In genomic region chr2L:2872968-2873728, dm6 we compare ENCODE assay signal across 1 fruit fly cellular context.
A peak's percentile ranks its signal among the peaks of the same experiment; 100 is the strongest.
TF ChIP-seq lines count a peak whose summit lies in the region.

No protein-coding gene starts in this region.

TF ChIP-seq in whole organism, embryonic, 481 proteins besides CTCF, POLR2A, EP300 and RAD21 (continued from another document and continues in another):
- TF ChIP-seq MESR4 (GFP tag; optimal IDR thresholded peaks at IDR 0.05; lab: Kevin White, UChicago): no peak
- TF ChIP-seq Trl (optimal IDR thresholded peaks at IDR 0.05; lab: Kevin White, UChicago): no peak
- TF ChIP-seq Trl (GFP tag; optimal IDR thresholded peaks at IDR 0.05; lab: Kevin White, UChicago): no peak
- no peak for TF ChIP-seq jing (GFP tag; optimal IDR thresholded peaks at IDR 0.05; lab: Kevin White, UChicago)
- TF ChIP-seq CG11085 (GFP tag; IDR thresholded peaks at IDR 0.05; lab: Robert Waterston, UW): no peak
- no peak for TF ChIP-seq scrt (GFP tag; optimal IDR thresholded peaks at IDR 0.05; lab: Kevin White, UChicago)
- no peak for TF ChIP-seq sqz (GFP tag; optimal IDR thresholded peaks at IDR 0.05; lab: Kevin White, UChicago)
- TF ChIP-seq CG9876 (GFP tag; optimal IDR thresholded peaks at IDR 0.05; lab: Kevin White, UChicago): no peak
- no peak for TF ChIP-seq salm (tag; optimal IDR thresholded peaks at IDR 0.05; lab: Kevin White, UChicago)
- TF ChIP-seq D19A (tag; optimal IDR thresholded peaks at IDR 0.05; lab: Kevin White, UChicago): peak; percentile 1
- no peak for TF ChIP-seq CG7928 (GFP tag; optimal IDR thresholded peaks at IDR 0.05; lab: Kevin White, UChicago)
- TF ChIP-seq ssp (GFP tag; IDR thresholded peaks at IDR 0.05; lab: Robert Waterston, UW): no peak
- TF ChIP-seq CG6254 (GFP tag; optimal IDR thresholded peaks at IDR 0.05; lab: Kevin White, UChicago): no peak
- no peak for TF ChIP-seq CG18764 (GFP tag; optimal IDR thresholded peaks at IDR 0.05; lab: Kevin White, UChicago)
- TF ChIP-seq CG7556 (GFP tag; optimal IDR thresholded peaks at IDR 0.05; lab: Kevin White, UChicago): peak; percentile 20
- TF ChIP-seq Lhr (GFP tag; optimal IDR thresholded peaks at IDR 0.05; lab: Kevin White, UChicago): no peak
- peak; percentile 27; the same call in 1 of the 2 replicates for TF ChIP-seq CG3847 (GFP tag; IDR thresholded peaks at IDR 0.05; lab: Robert Waterston, UW)
- TF ChIP-seq toy (GFP tag; IDR thresholded peaks at IDR 0.05; lab: Robert Waterston, UW): peak; percentile 47; the same call in 1 of the 2 replicates
- no peak for TF ChIP-seq cad (GFP tag; optimal IDR thresholded peaks at IDR 0.05; lab: Kevin White, UChicago)
- TF ChIP-seq shn (GFP tag; optimal IDR thresholded peaks at IDR 0.05; lab: Kevin White, UChicago): no peak
- TF ChIP-seq mam (GFP tag; optimal IDR thresholded peaks at IDR 0.05; lab: Kevin White, UChicago): peak; percentile 50
- no peak for TF ChIP-seq wek (GFP tag; optimal IDR thresholded peaks at IDR 0.05; lab: Kevin White, UChicago)
- no peak for TF ChIP-seq onecut (GFP tag; IDR thresholded peaks at IDR 0.05; lab: Robert Waterston, UW)
- TF ChIP-seq dmrt11E (tag; optimal IDR thresholded peaks at IDR 0.05; lab: Kevin White, UChicago): no peak
- TF ChIP-seq CG7839 (tag; optimal IDR thresholded peaks at IDR 0.05; lab: Kevin White, UChicago): peak; percentile 29
- no peak for TF ChIP-seq HmgD (GFP tag; optimal IDR thresholded peaks at IDR 0.05; lab: Kevin White, UChicago)
- TF ChIP-seq sc (optimal IDR thresholded peaks at IDR 0.05; lab: Kevin White, UChicago): no peak
- no peak for TF ChIP-seq sc (GFP tag; optimal IDR thresholded peaks at IDR 0.05; lab: Kevin White, UChicago)
- TF ChIP-seq CG42726 (GFP tag; IDR thresholded peaks at IDR 0.05; lab: Robert Waterston, UW; ENCODE audit: partially characterized antibody): no peak
- no peak for TF ChIP-seq tx (GFP tag; optimal IDR thresholded peaks at IDR 0.05; lab: Kevin White, UChicago)
- TF ChIP-seq yki (optimal IDR thresholded peaks at IDR 0.05; lab: Kevin White, UChicago): no peak
- no peak for TF ChIP-seq gcm (GFP tag; optimal IDR thresholded peaks at IDR 0.05; lab: Kevin White, UChicago)
- TF ChIP-seq Gug (GFP tag; IDR thresholded peaks at IDR 0.05; lab: Robert Waterston, UW): peak; percentile 9; the same call in 1 of the 4 replicates
- no peak for TF ChIP-seq vnd (GFP tag; IDR thresholded peaks at IDR 0.05; lab: Robert Waterston, UW; ENCODE audit: partially characterized antibody)
- TF ChIP-seq zf30C (GFP tag; optimal IDR thresholded peaks at IDR 0.05; lab: Kevin White, UChicago): peak; percentile 79
- peak; percentile 12 for TF ChIP-seq pum (GFP tag; optimal IDR thresholded peaks at IDR 0.05; lab: Kevin White, UChicago)
- peak; percentile 21 for TF ChIP-seq CG4328 (GFP tag; optimal IDR thresholded peaks at IDR 0.05; lab: Kevin White, UChicago)
- no peak for TF ChIP-seq Sry-β (GFP tag; optimal IDR thresholded peaks at IDR 0.05; lab: Kevin White, UChicago)
- no peak for TF ChIP-seq CG15696 (tag; optimal IDR thresholded peaks at IDR 0.05; lab: Kevin White, UChicago)
- peak; percentile 1 for TF ChIP-seq CG18262 (tag; optimal IDR thresholded peaks at IDR 0.05; lab: Kevin White, UChicago)
- TF ChIP-seq gsb-n (tag; optimal IDR thresholded peaks at IDR 0.05; lab: Kevin White, UChicago): no peak
- TF ChIP-seq NC2α (GFP tag; optimal IDR thresholded peaks at IDR 0.05; lab: Kevin White, UChicago): no peak
- peak; percentile 31; the same call in 1 of the 2 replicates for TF ChIP-seq Taf1 (GFP tag; IDR thresholded peaks at IDR 0.05; lab: Robert Waterston, UW)
- no peak for TF ChIP-seq CG32767 (GFP tag; IDR thresholded peaks at IDR 0.05; lab: Robert Waterston, UW)
- TF ChIP-seq sna (GFP tag; IDR thresholded peaks at IDR 0.05; lab: Robert Waterston, UW; ENCODE audit: partially characterized antibody): no peak
- TF ChIP-seq CG3838 (GFP tag; optimal IDR thresholded peaks at IDR 0.05; lab: Kevin White, UChicago): no peak
- no peak for TF ChIP-seq CG12104 (GFP tag; optimal IDR thresholded peaks at IDR 0.05; lab: Kevin White, UChicago)
- no peak for TF ChIP-seq hb (GFP tag; IDR thresholded peaks at IDR 0.05; lab: Robert Waterston, UW; ENCODE audit: partially characterized antibody)
- TF ChIP-seq CG9797 (GFP tag; optimal IDR thresholded peaks at IDR 0.05; lab: Kevin White, UChicago): no peak
- TF ChIP-seq Bdp1 (GFP tag; optimal IDR thresholded peaks at IDR 0.05; lab: Kevin White, UChicago): no peak
- peak; percentile 37 for TF ChIP-seq CG2678 (tag; optimal IDR thresholded peaks at IDR 0.05; lab: Kevin White, UChicago)
- no peak for TF ChIP-seq Camta (GFP tag; optimal IDR thresholded peaks at IDR 0.05; lab: Kevin White, UChicago)
- TF ChIP-seq MTF-1 (GFP tag; optimal IDR thresholded peaks at IDR 0.05; lab: Kevin White, UChicago; ENCODE audit: borderline replicate concordance): no peak
- TF ChIP-seq CG9727 (GFP tag; optimal IDR thresholded peaks at IDR 0.05; lab: Kevin White, UChicago): no peak
- TF ChIP-seq Opbp (GFP tag; IDR thresholded peaks at IDR 0.05; lab: Robert Waterston, UW; ENCODE audit: partially characterized antibody): no peak
- TF ChIP-seq CG12071 (GFP tag; optimal IDR thresholded peaks at IDR 0.05; lab: Kevin White, UChicago): no peak
- no peak for TF ChIP-seq CG14050 (GFP tag; IDR thresholded peaks at IDR 0.05; lab: Robert Waterston, UW)
- TF ChIP-seq sim (GFP tag; IDR thresholded peaks at IDR 0.05; lab: Robert Waterston, UW): no peak
- TF ChIP-seq CG7372 (GFP tag; IDR thresholded peaks at IDR 0.05; lab: Robert Waterston, UW): no peak
- peak; percentile 38 for TF ChIP-seq CG3281 (GFP tag; optimal IDR thresholded peaks at IDR 0.05; lab: Kevin White, UChicago)
- TF ChIP-seq Six4 (GFP tag; optimal IDR thresholded peaks at IDR 0.05; lab: Kevin White, UChicago): peak; percentile 5
- TF ChIP-seq CG4730 (GFP tag; IDR thresholded peaks at IDR 0.05; lab: Robert Waterston, UW): no peak
- no peak for TF ChIP-seq ken (GFP tag; IDR thresholded peaks at IDR 0.05; lab: Robert Waterston, UW)
- no peak for TF ChIP-seq zen2 (GFP tag; IDR thresholded peaks at IDR 0.05; lab: Robert Waterston, UW; ENCODE audit: partially characterized antibody)
- TF ChIP-seq CG2202 (tag; optimal IDR thresholded peaks at IDR 0.05; lab: Kevin White, UChicago): no peak
- TF ChIP-seq CG43689 (GFP tag; IDR thresholded peaks at IDR 0.05; lab: Robert Waterston, UW): no peak
- TF ChIP-seq Scr (GFP tag; IDR thresholded peaks at IDR 0.05; lab: Robert Waterston, UW; ENCODE audit: partially characterized antibody): no peak
- TF ChIP-seq kni (GFP tag; optimal IDR thresholded peaks at IDR 0.05; lab: Kevin White, UChicago): no peak
- TF ChIP-seq CG4424 (GFP tag; optimal IDR thresholded peaks at IDR 0.05; lab: Kevin White, UChicago): peak; percentile 14
- TF ChIP-seq CG33557 (GFP tag; optimal IDR thresholded peaks at IDR 0.05; lab: Kevin White, UChicago): no peak
- no peak for TF ChIP-seq CG3995 (GFP tag; optimal IDR thresholded peaks at IDR 0.05; lab: Kevin White, UChicago)
- no peak for TF ChIP-seq btn (GFP tag; optimal IDR thresholded peaks at IDR 0.05; lab: Kevin White, UChicago)
- peak in 1 of 2 experiments; percentile 66 for TF ChIP-seq Hr78 (GFP tag; optimal IDR thresholded peaks at IDR 0.05; lab: Kevin White, UChicago)
- TF ChIP-seq ap (GFP tag; IDR thresholded peaks at IDR 0.05; lab: Robert Waterston, UW): no peak
- TF ChIP-seq Mrtf (GFP tag; IDR thresholded peaks at IDR 0.05; lab: Robert Waterston, UW): peak; percentile 42; the same call in 1 of the 3 replicates
- TF ChIP-seq HLHmδ (GFP tag; optimal IDR thresholded peaks at IDR 0.05; lab: Kevin White, UChicago): no peak
- TF ChIP-seq Tbp (GFP tag; optimal IDR thresholded peaks at IDR 0.05; lab: Kevin White, UChicago): no peak
- 0 out of 3 replicates have a peak, but pooled peaks have one; percentile 38 for TF ChIP-seq CG11093 (GFP tag; IDR thresholded peaks at IDR 0.05; lab: Robert Waterston, UW)
- TF ChIP-seq disco-r (GFP tag; optimal IDR thresholded peaks at IDR 0.05; lab: Kevin White, UChicago): no peak
- peak; percentile 4 for TF ChIP-seq CG15514 (GFP tag; optimal IDR thresholded peaks at IDR 0.05; lab: Kevin White, UChicago)
- no peak for TF ChIP-seq Adf1 (GFP tag; IDR thresholded peaks at IDR 0.05; lab: Robert Waterston, UW)
- peak; percentile 43; the same call in 1 of the 2 replicates for TF ChIP-seq Xrp1 (GFP tag; IDR thresholded peaks at IDR 0.05; lab: Robert Waterston, UW)
- peak; percentile 33 for TF ChIP-seq dmrt99B (tag; optimal IDR thresholded peaks at IDR 0.05; lab: Kevin White, UChicago)
- no peak for TF ChIP-seq en (GFP tag; optimal IDR thresholded peaks at IDR 0.05; lab: Kevin White, UChicago)
- TF ChIP-seq HHEX (GFP tag; optimal IDR thresholded peaks at IDR 0.05; lab: Kevin White, UChicago): no peak
- TF ChIP-seq otp (GFP tag; IDR thresholded peaks at IDR 0.05; lab: Robert Waterston, UW): no peak
- no peak for TF ChIP-seq mirr (GFP tag; optimal IDR thresholded peaks at IDR 0.05; lab: Kevin White, UChicago)
- peak; percentile 51 for TF ChIP-seq slbo (GFP tag; IDR thresholded peaks at IDR 0.05; lab: Robert Waterston, UW)
- TF ChIP-seq cwo (GFP tag; optimal IDR thresholded peaks at IDR 0.05; lab: Kevin White, UChicago): no peak
- TF ChIP-seq Med (GFP tag; lab: Kevin White, UChicago): peak; percentile 79
- TF ChIP-seq CG17612 (GFP tag; IDR thresholded peaks at IDR 0.05; lab: Robert Waterston, UW): no peak
- TF ChIP-seq gt (GFP tag; IDR thresholded peaks at IDR 0.05; lab: Robert Waterston, UW): no peak
- no peak for TF ChIP-seq CG11456 (GFP tag; IDR thresholded peaks at IDR 0.05; lab: Robert Waterston, UW)
- no peak for TF ChIP-seq CG2889 (GFP tag; IDR thresholded peaks at IDR 0.05; lab: Robert Waterston, UW)
- TF ChIP-seq CG6765 (GFP tag; optimal IDR thresholded peaks at IDR 0.05; lab: Kevin White, UChicago): no peak
- TF ChIP-seq Stat92E (GFP tag; optimal IDR thresholded peaks at IDR 0.05; lab: Kevin White, UChicago): no peak
- no peak for TF ChIP-seq ftz-f1 (GFP tag; optimal IDR thresholded peaks at IDR 0.05; lab: Kevin White, UChicago)
- no peak for TF ChIP-seq CG16815 (GFP tag; optimal IDR thresholded peaks at IDR 0.05; lab: Kevin White, UChicago)
- no peak for TF ChIP-seq CG11723 (GFP tag; optimal IDR thresholded peaks at IDR 0.05; lab: Kevin White, UChicago)
- TF ChIP-seq Nf-YB (GFP tag; optimal IDR thresholded peaks at IDR 0.05; lab: Kevin White, UChicago): no peak
- TF ChIP-seq CG6272 (GFP tag; IDR thresholded peaks at IDR 0.05; lab: Robert Waterston, UW): no peak
- no peak for TF ChIP-seq esg (GFP tag; conservative IDR thresholded peaks at IDR 0.05; lab: Robert Waterston, UW)
- TF ChIP-seq phol (tag; optimal IDR thresholded peaks at IDR 0.05; lab: Kevin White, UChicago): no peak
- peak; percentile 20 for TF ChIP-seq CG13775 (GFP tag; optimal IDR thresholded peaks at IDR 0.05; lab: Kevin White, UChicago)
- no peak for TF ChIP-seq ranshi (GFP tag; IDR thresholded peaks at IDR 0.05; lab: Robert Waterston, UW)
- peak; percentile 40 for TF ChIP-seq gem (tag; optimal IDR thresholded peaks at IDR 0.05; lab: Kevin White, UChicago)
- TF ChIP-seq Ets65A (GFP tag; lab: Kevin White, UChicago): peak; percentile 77
- peak; percentile 49; the same call in 2 of the 3 replicates for TF ChIP-seq row (GFP tag; IDR thresholded peaks at IDR 0.05; lab: Robert Waterston, UW)
- no peak for TF ChIP-seq Hmx (GFP tag; optimal IDR thresholded peaks at IDR 0.05; lab: Kevin White, UChicago)
- peak in 1 of 2 experiments; percentile 49 for TF ChIP-seq tll (GFP tag; optimal IDR thresholded peaks at IDR 0.05; lab: Kevin White, UChicago)
- no peak for TF ChIP-seq Ravus (GFP tag; IDR thresholded peaks at IDR 0.05; lab: Robert Waterston, UW)
- no peak for TF ChIP-seq CG34422 (GFP tag; IDR thresholded peaks at IDR 0.05; lab: Robert Waterston, UW)
- no peak for TF ChIP-seq CG15479 (GFP tag; optimal IDR thresholded peaks at IDR 0.05; lab: Kevin White, UChicago)
- TF ChIP-seq lola (GFP tag; optimal IDR thresholded peaks at IDR 0.05; lab: Kevin White, UChicago): no peak
- TF ChIP-seq B-H2 (GFP tag; optimal IDR thresholded peaks at IDR 0.05; lab: Kevin White, UChicago): no peak
- TF ChIP-seq Awh (GFP tag; IDR thresholded peaks at IDR 0.05; lab: Robert Waterston, UW): no peak
- peak; percentile 39 for TF ChIP-seq CG11504 (tag; optimal IDR thresholded peaks at IDR 0.05; lab: Kevin White, UChicago)
- no peak for TF ChIP-seq E2f1 (GFP tag; IDR thresholded peaks at IDR 0.05; lab: Robert Waterston, UW)
- no peak for TF ChIP-seq CG17361 (GFP tag; IDR thresholded peaks at IDR 0.05; lab: Robert Waterston, UW)
- TF ChIP-seq NFAT (GFP tag; IDR thresholded peaks at IDR 0.05; lab: Robert Waterston, UW): no peak
- TF ChIP-seq eve (GFP tag; optimal IDR thresholded peaks at IDR 0.05; lab: Kevin White, UChicago): no peak
- TF ChIP-seq E2f2 (GFP tag; IDR thresholded peaks at IDR 0.05; lab: Robert Waterston, UW): peak; percentile 10; the same call in 1 of the 2 replicates
- TF ChIP-seq prd (optimal IDR thresholded peaks at IDR 0.05; lab: Kevin White, UChicago): no peak
- TF ChIP-seq prd (GFP tag; IDR thresholded peaks at IDR 0.05; lab: Robert Waterston, UW): peak; percentile 63
- TF ChIP-seq CoRest (tag; optimal IDR thresholded peaks at IDR 0.05; lab: Kevin White, UChicago): no peak
- no peak for TF ChIP-seq CG16813 (GFP tag; IDR thresholded peaks at IDR 0.05; lab: Robert Waterston, UW; ENCODE audit: partially characterized antibody)
- peak; percentile 42 for TF ChIP-seq stc (GFP tag; IDR thresholded peaks at IDR 0.05; lab: Robert Waterston, UW)
- no peak for TF ChIP-seq CG13287 (GFP tag; IDR thresholded peaks at IDR 0.05; lab: Robert Waterston, UW; ENCODE audit: partially characterized antibody)
- TF ChIP-seq dan (GFP tag; IDR thresholded peaks at IDR 0.05; lab: Robert Waterston, UW): no peak
- no peak for TF ChIP-seq CG12744 (GFP tag; optimal IDR thresholded peaks at IDR 0.05; lab: Kevin White, UChicago)
- TF ChIP-seq CG9932 (GFP tag; IDR thresholded peaks at IDR 0.05; lab: Robert Waterston, UW): 0 out of 2 replicates have a peak, but pooled peaks have one; percentile 24
- no peak for TF ChIP-seq bcd (GFP tag; optimal IDR thresholded peaks at IDR 0.05; lab: Kevin White, UChicago)
- TF ChIP-seq CG8089 (GFP tag; optimal IDR thresholded peaks at IDR 0.05; lab: Kevin White, UChicago): peak; percentile 33
- TF ChIP-seq gro (GFP tag; optimal IDR thresholded peaks at IDR 0.05; lab: Kevin White, UChicago): no peak
- peak; percentile 6 for TF ChIP-seq CG13624 (GFP tag; optimal IDR thresholded peaks at IDR 0.05; lab: Kevin White, UChicago)
- no peak for TF ChIP-seq CG10321 (GFP tag; IDR thresholded peaks at IDR 0.05; lab: Robert Waterston, UW)
- TF ChIP-seq Poxn (GFP tag; IDR thresholded peaks at IDR 0.05; lab: Robert Waterston, UW): no peak
